Worm (Caenorhabditis elegans) whole organism, late embryonic: Measurements from ENCODE around the gene lbp-9.
A peak's percentile ranks its signal among the peaks of the same experiment; 100 is the strongest.

ENCODE experiments used
- C08G9.2 ChIP-seq: sonication (generic microtip); optimal IDR thresholded peaks from 2 replicates; lab custom pipeline; 2016; ENCODE audit warnings: mild to moderate bottlenecking, missing genetic modification characterization, moderate library complexity, missing compliant biosample characterization
- C38D4.7 ChIP-seq: fragments of 200-800 bp; sonication (Bioruptor generic); optimal IDR thresholded peaks from 2 replicates; lab custom pipeline; 2018; ENCODE audit warnings: mild to moderate bottlenecking, missing genetic modification characterization, moderate library complexity, missing compliant biosample characterization
- K02D7.2 ChIP-seq: sonication (generic microtip); optimal IDR thresholded peaks from 2 replicates; lab custom pipeline; 2017; ENCODE audit warnings: mild to moderate bottlenecking, missing genetic modification characterization, missing compliant biosample characterization
- ama-1 ChIP-seq: fragments of 150-350 bp; optimal IDR thresholded peaks from 2 replicates; lab custom pipeline; 2014
- ceh-18 ChIP-seq: sonication (generic microtip); optimal IDR thresholded peaks from 2 replicates; lab custom pipeline; 2016; ENCODE audit warnings: missing genetic modification characterization, missing compliant biosample characterization
- ceh-19 ChIP-seq: fragments of 200-800 bp; sonication (Bioruptor generic); optimal IDR thresholded peaks from 2 replicates; lab custom pipeline; 2018; ENCODE audit warnings: mild to moderate bottlenecking, missing genetic modification characterization, missing compliant biosample characterization
- ceh-22 ChIP-seq: sonication (generic microtip); optimal IDR thresholded peaks from 2 replicates; lab custom pipeline; 2017; ENCODE audit warnings: missing biosample characterization, missing genetic modification characterization
- ceh-30 ChIP-seq: fragments of 150-350 bp; optimal IDR thresholded peaks from 2 replicates; lab custom pipeline; 2014; ENCODE audit warnings: missing biosample characterization, missing genetic modification characterization
- ceh-31 ChIP-seq: sonication (generic microtip); optimal IDR thresholded peaks from 2 replicates; lab custom pipeline; 2016; ENCODE audit warnings: missing genetic modification characterization, missing compliant biosample characterization
- ceh-48 ChIP-seq: sonication (generic microtip); optimal IDR thresholded peaks from 2 replicates; lab custom pipeline; 2016; ENCODE audit warnings: missing genetic modification characterization, inconsistent platforms, missing compliant biosample characterization
- ceh-6 ChIP-seq: fragments of 200-800 bp; sonication (Bioruptor generic); optimal IDR thresholded peaks from 2 replicates; lab custom pipeline; 2018; ENCODE audit warnings: mild to moderate bottlenecking, missing genetic modification characterization, missing compliant biosample characterization
- dmd-4 ChIP-seq: sonication (generic microtip); optimal IDR thresholded peaks from 2 replicates; lab custom pipeline; 2016; ENCODE audit warnings: borderline replicate concordance, missing genetic modification characterization, missing compliant biosample characterization
- elt-2 ChIP-seq: sonication (generic microtip); optimal IDR thresholded peaks from 2 replicates; lab custom pipeline; 2016; ENCODE audit warnings: missing genetic modification reagents, missing genetic modification characterization, missing compliant biosample characterization
- ets-4 ChIP-seq: sonication (generic microtip); optimal IDR thresholded peaks from 2 replicates; lab custom pipeline; 2016; ENCODE audit warnings: missing genetic modification characterization, missing compliant biosample characterization
- eyg-1 ChIP-seq: sonication (generic microtip); optimal IDR thresholded peaks from 2 replicates; lab custom pipeline; 2016; ENCODE audit warnings: missing genotype, missing genetic modification characterization, missing compliant biosample characterization
- fkh-10 ChIP-seq: fragments of 150-350 bp; optimal IDR thresholded peaks from 2 replicates; lab custom pipeline; 2014; ENCODE audit warnings: missing biosample characterization, missing genetic modification reagents, missing genetic modification characterization
- fkh-6 ChIP-seq: sonication (generic microtip); optimal IDR thresholded peaks from 2 replicates; lab custom pipeline; 2016; ENCODE audit warnings: missing genetic modification characterization, missing compliant biosample characterization
- hlh-13 ChIP-seq: fragments of 200-800 bp; sonication (Bioruptor generic); optimal IDR thresholded peaks from 2 replicates; lab custom pipeline; 2018; ENCODE audit warnings: mild to moderate bottlenecking, missing genetic modification characterization, missing compliant biosample characterization
- hlh-30 ChIP-seq: sonication (generic microtip); optimal IDR thresholded peaks from 2 replicates; lab custom pipeline; 2017; ENCODE audit warnings: antibody characterized with exemption, missing genetic modification characterization, missing compliant biosample characterization; ENCODE audit not compliant: insufficient read depth
- lim-6 ChIP-seq: sonication (generic microtip); optimal IDR thresholded peaks from 2 replicates; lab custom pipeline; 2016; ENCODE audit warnings: missing genetic modification characterization, missing compliant biosample characterization
- madf-2 ChIP-seq: sonication (generic microtip); optimal IDR thresholded peaks from 2 replicates; lab custom pipeline; 2017; ENCODE audit warnings: missing genetic modification characterization, missing compliant biosample characterization
- nhr-11 ChIP-seq: fragments of 150-350 bp; optimal IDR thresholded peaks from 2 replicates; lab custom pipeline; 2014; ENCODE audit warnings: missing biosample characterization, missing genetic modification characterization
- nhr-232 ChIP-seq: sonication (generic microtip); optimal IDR thresholded peaks from 2 replicates; lab custom pipeline; 2016; ENCODE audit warnings: missing genetic modification characterization, missing compliant biosample characterization
- odd-2 ChIP-seq: sonication (generic microtip); optimal IDR thresholded peaks from 2 replicates; lab custom pipeline; 2017; ENCODE audit warnings: antibody characterized with exemption, mild to moderate bottlenecking, missing genetic modification characterization, missing compliant biosample characterization
- pqm-1 ChIP-seq: sonication (generic microtip); optimal IDR thresholded peaks from 2 replicates; lab custom pipeline; 2016; ENCODE audit warnings: missing genetic modification characterization, missing compliant biosample characterization
- ref-2 ChIP-seq: sonication (generic microtip); optimal IDR thresholded peaks from 2 replicates; lab custom pipeline; 2016; ENCODE audit warnings: missing genetic modification characterization, missing compliant biosample characterization
- syd-9 ChIP-seq: sonication (generic microtip); optimal IDR thresholded peaks from 2 replicates; lab custom pipeline; 2016; ENCODE audit warnings: mild to moderate bottlenecking, missing genetic modification characterization, moderate library complexity, missing compliant biosample characterization
- tbx-2 ChIP-seq: sonication (generic microtip); optimal IDR thresholded peaks from 2 replicates; lab custom pipeline; 2016; ENCODE audit warnings: missing genetic modification characterization, missing compliant biosample characterization
- unc-3 ChIP-seq, 2 experiments: fragments of 200-800 bp in 1 of 2; sonication (Bioruptor generic) in 1 of 2; sonication (generic microtip) in 1 of 2; conservative IDR thresholded peaks in 1 of 2; optimal IDR thresholded peaks in 1 of 2; 2 replicates each; pipeline versions ENCODE4 v1.3.6 to Lab custom; 2016 to 2022; ENCODE audit warnings: missing compliant biosample characterization in 2 of 2, missing genetic modification characterization in 2 of 2, missing genetic modification reagents in 1 of 2
- unc-42 ChIP-seq: sonication (generic microtip); optimal IDR thresholded peaks from 2 replicates; lab custom pipeline; 2016; ENCODE audit warnings: missing genotype, missing genetic modification characterization, missing compliant biosample characterization
- unc-55 ChIP-seq: sonication (generic microtip); optimal IDR thresholded peaks from 2 replicates; lab custom pipeline; 2017; ENCODE audit warnings: missing biosample characterization, missing genetic modification reagents, missing genetic modification characterization
- zip-5 ChIP-seq: sonication (generic microtip); optimal IDR thresholded peaks from 2 replicates; lab custom pipeline; 2016; ENCODE audit warnings: missing genetic modification characterization, missing compliant biosample characterization
- ztf-16 ChIP-seq: sonication (generic microtip); optimal IDR thresholded peaks from 2 replicates; lab custom pipeline; 2017; ENCODE audit warnings: missing genetic modification characterization, missing compliant biosample characterization

The lbp-9 gene

ce11 chrV:2066780-2067179 lies 1.5 kb upstream of the lbp-9 start, which contains the start of gene nhr-86:
nhr-86 (minus strand) TSS chrV:2066850.
- TF ChIP-seq elt-2 (tag; lab: Kevin White, UChicago) (peak; percentile 2), ceh-48 (tag; lab: Kevin White, UChicago) (no peak)

- TF ChIP-seq dmd-4 (tag; lab: Kevin White, UChicago) (no peak), syd-9 (no peak), ztf-16 (no peak), ama-1 (lab: Kevin White, UChicago) (no peak), ceh-22 (tag; lab: Kevin White, UChicago) (no peak), zip-5 (tag; lab: Kevin White, UChicago) (no peak), ceh-19 (GFP tag; lab: Kevin White, UChicago) (no peak), ref-2 (tag; lab: Kevin White, UChicago) (no peak), eyg-1 (tag; lab: Kevin White, UChicago) (no peak)
Observed at ce11 chrV:2067419-2067818, 830 bp upstream of the lbp-9 start.

DNA sequence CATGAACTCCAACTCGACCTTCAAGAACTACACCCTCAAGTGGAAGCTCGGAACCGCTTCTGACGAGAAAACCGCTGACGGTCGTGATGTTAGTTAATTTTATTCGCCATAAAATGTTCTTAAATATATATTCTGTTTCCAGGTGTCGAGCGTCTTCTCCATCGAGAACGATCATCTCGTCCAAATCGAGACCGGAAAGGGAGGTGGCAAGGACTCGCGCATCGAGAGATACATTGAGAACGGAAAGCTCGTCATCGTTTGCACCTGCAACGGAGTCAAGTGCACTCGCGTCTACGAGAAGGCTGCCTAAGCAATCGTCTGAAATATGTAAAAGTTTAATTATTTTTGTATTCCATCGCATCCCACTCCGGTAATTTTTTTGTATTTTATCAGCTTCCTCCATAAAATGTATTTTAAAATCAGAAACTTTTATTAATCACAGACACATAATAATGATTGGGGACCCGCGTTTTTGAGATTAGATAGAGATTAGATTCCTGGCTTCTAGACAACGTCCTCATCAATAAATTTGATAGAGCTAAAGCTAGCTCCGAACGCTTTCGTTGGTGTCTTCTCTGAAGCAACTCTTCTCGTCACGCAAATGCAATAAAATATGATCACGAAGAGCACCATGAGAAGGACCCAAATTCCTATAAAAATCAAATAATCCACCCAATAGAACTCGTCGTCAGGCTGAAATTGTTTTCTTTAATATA lies 637 bp downstream of the lbp-9 start:
- TF ChIP-seq tbx-2 (tag; lab: Kevin White, UChicago), result no peak
- no peak for TF ChIP-seq ceh-19 (GFP tag; lab: Kevin White, UChicago)
- no peak for TF ChIP-seq hlh-13 (GFP tag; lab: Kevin White, UChicago)
- no peak for TF ChIP-seq ceh-18 (tag; lab: Kevin White, UChicago)
- no peak for TF ChIP-seq unc-55
- TF ChIP-seq nhr-11 (tag; lab: Kevin White, UChicago), result no peak
- TF ChIP-seq ceh-31 (tag; lab: Kevin White, UChicago), result no peak
- no peak for TF ChIP-seq pqm-1 (tag; lab: Kevin White, UChicago)
- TF ChIP-seq dmd-4 (tag; lab: Kevin White, UChicago), result no peak
- TF ChIP-seq zip-5 (tag; lab: Kevin White, UChicago), result no peak
- no peak for TF ChIP-seq hlh-30 (tag; lab: Kevin White, UChicago)
- TF ChIP-seq ztf-16, result no peak
- TF ChIP-seq unc-3 (GFP tag; conservative IDR thresholded peaks at IDR 0.05; lab: Robert Waterston, UW), result no peak
- TF ChIP-seq unc-3 (tag; optimal IDR thresholded peaks at IDR 0.05; lab: Kevin White, UChicago), result no peak
- TF ChIP-seq C08G9.2 (tag; lab: Kevin White, UChicago), result no peak
- no peak for TF ChIP-seq odd-2 (tag; lab: Kevin White, UChicago)
- TF ChIP-seq ama-1 (lab: Kevin White, UChicago), result no peak
- no peak for TF ChIP-seq C38D4.7 (GFP tag; lab: Kevin White, UChicago)

DNA sequence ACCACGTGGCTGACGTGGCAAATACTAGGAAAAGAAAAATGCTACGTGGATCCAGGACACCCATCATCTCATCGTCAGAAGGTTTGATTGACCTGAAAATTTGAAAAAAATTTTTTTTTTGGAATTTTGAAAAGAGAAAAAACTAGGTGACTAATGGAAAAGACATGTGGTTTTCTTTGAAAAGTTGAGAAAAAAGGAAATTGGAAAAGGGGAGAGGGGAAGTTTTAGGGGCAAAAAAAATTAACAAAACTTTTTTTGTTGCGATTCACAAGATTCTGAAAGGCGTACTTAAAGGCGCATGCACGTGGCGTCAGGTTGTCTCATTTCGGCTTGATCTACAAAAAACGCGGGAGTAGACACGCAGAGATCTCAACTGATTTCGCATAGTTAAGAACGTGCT lies 4.6 kb downstream of the lbp-9 start, which contains the start of gene Y40B10A.9:
Gene Y40B10A.9 (minus strand): TSS at position 101 of the 400 bp plus-strand sequence.
- TF ChIP-seq ets-4 (tag; lab: Kevin White, UChicago) (no peak), K02D7.2 (tag; lab: Kevin White, UChicago) (no peak)

ce11 chrV:2076043-2076442 lies 7.8 kb downstream of the lbp-9 start:
- TF ChIP-seq tbx-2 (tag; lab: Kevin White, UChicago), result no peak
- TF ChIP-seq unc-55, result peak; percentile 50
- TF ChIP-seq nhr-232 (tag; lab: Kevin White, UChicago), result no peak
- TF ChIP-seq lim-6 (tag; lab: Kevin White, UChicago), result no peak
- TF ChIP-seq ceh-18 (tag; lab: Kevin White, UChicago), result peak; percentile 17

ce11 chrV:2081269-2081668 lies 13.0 kb downstream of the lbp-9 start:
- no peak for TF ChIP-seq C38D4.7 (GFP tag; lab: Kevin White, UChicago)
- no peak for TF ChIP-seq ceh-19 (GFP tag; lab: Kevin White, UChicago)
- TF ChIP-seq lim-6 (tag; lab: Kevin White, UChicago), result no peak
- no peak for TF ChIP-seq madf-2
- no peak for TF ChIP-seq fkh-10 (GFP tag; lab: Kevin White, UChicago)
- no peak for TF ChIP-seq fkh-6 (tag; lab: Kevin White, UChicago)
- TF ChIP-seq unc-42 (tag; lab: Kevin White, UChicago), result no peak
- no peak for TF ChIP-seq ceh-6
- no peak for TF ChIP-seq ceh-30 (tag; lab: Kevin White, UChicago)
